Fruit fly (Drosophila melanogaster): ENCODE data around the gene CG33160.

DNA sequence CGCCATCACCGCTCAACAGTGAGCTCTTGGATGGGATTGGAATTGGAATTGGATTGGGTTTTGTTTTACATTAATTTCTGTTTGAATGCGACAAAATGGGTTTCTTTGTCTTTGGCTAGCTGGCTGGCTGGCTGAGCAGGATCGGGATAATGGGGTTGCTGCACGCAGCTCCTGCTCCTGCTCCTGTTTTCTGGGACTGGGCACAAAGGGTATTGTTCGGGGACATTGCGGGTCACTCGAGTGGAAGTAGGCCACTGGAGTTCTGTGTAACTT is 35.1 kb upstream of the CG33160 start:
- no peak for TF ChIP-seq CG7101 (tag; optimal IDR thresholded peaks at IDR 0.05)
- no peak for TF ChIP-seq Hr96 (GFP tag; optimal IDR thresholded peaks at IDR 0.05)
- TF ChIP-seq bab1 (GFP tag; optimal IDR thresholded peaks at IDR 0.05): no peak
- no peak for TF ChIP-seq CG1620 (GFP tag; optimal IDR thresholded peaks at IDR 0.05)
- TF ChIP-seq Clk (GFP tag; optimal IDR thresholded peaks at IDR 0.05): no peak

Measured in whole organism, adult.